Fruit fly (Drosophila melanogaster) whole organism, embryonic: Measurements from ENCODE around the gene Hsp22.
A peak's percentile ranks its signal among the peaks of the same experiment; 100 is the strongest.

Source experiments
- CG10979 ChIP-seq: fragments of 200-800 bp; sonication (Bioruptor generic); optimal IDR thresholded peaks from 2 replicates; lab custom pipeline; 2018; ENCODE audit warnings: missing biosample characterization, mild to moderate bottlenecking, missing genetic modification characterization, moderate library complexity
- CG11723 ChIP-seq: fragments of 200-800 bp; sonication (Bioruptor generic); optimal IDR thresholded peaks from 2 replicates; lab custom pipeline; 2017; ENCODE audit warnings: missing biosample characterization, mild to moderate bottlenecking, missing genetic modification characterization
- CG14441 ChIP-seq: fragments of 200-800 bp; sonication (Bioruptor generic); IDR thresholded peaks from 2 replicates; pipeline ENCODE4 v1.3.6; 2022; ENCODE audit warnings: missing biosample characterization, missing genetic modification characterization
- CG15601 ChIP-seq: fragments of 200-800 bp; sonication (Bioruptor generic); optimal IDR thresholded peaks from 3 replicates; lab custom pipeline; 2019; ENCODE audit warnings: missing biosample characterization, mild to moderate bottlenecking, missing genetic modification characterization, moderate library complexity
- CG17359 ChIP-seq: fragments of 200-800 bp; sonication (Bioruptor generic); optimal IDR thresholded peaks from 3 replicates; lab custom pipeline; 2018; ENCODE audit warnings: missing biosample characterization, mild to moderate bottlenecking, missing genetic modification characterization, moderate library complexity
- CG17361 ChIP-seq: fragments of 200-800 bp; sonication (Bioruptor generic); IDR thresholded peaks from 3 replicates; pipeline ENCODE4 v1.3.6; 2022; ENCODE audit warnings: missing biosample characterization, missing genetic modification characterization
- CG18476 ChIP-seq: fragments of 200-800 bp; sonication (Bioruptor generic); optimal IDR thresholded peaks from 2 replicates; lab custom pipeline; 2016; ENCODE audit warnings: missing biosample characterization, mild to moderate bottlenecking, missing genetic modification characterization
- CG2120 ChIP-seq: fragments of 200-800 bp; sonication (Bioruptor generic); optimal IDR thresholded peaks from 3 replicates; lab custom pipeline; 2016; ENCODE audit warnings: missing biosample characterization, missing genetic modification characterization
- CG32767 ChIP-seq: fragments of 200-800 bp; sonication (Bioruptor generic); IDR thresholded peaks from 2 replicates; pipeline ENCODE4 v1.3.6; 2022; ENCODE audit warnings: missing biosample characterization, missing genetic modification characterization
- CG33557 ChIP-seq: fragments of 200-800 bp; sonication (Bioruptor generic); optimal IDR thresholded peaks from 2 replicates; lab custom pipeline; 2019; ENCODE audit warnings: missing biosample characterization, mild to moderate bottlenecking, missing genetic modification characterization, moderate library complexity
- CG4360 ChIP-seq: fragments of 200-800 bp; sonication (Bioruptor generic); IDR thresholded peaks from 2 replicates; pipeline ENCODE4 v1.3.6; 2022; ENCODE audit warnings: missing biosample characterization, missing genetic modification characterization
- CG5245 ChIP-seq: fragments of 200-800 bp; sonication (Bioruptor generic); optimal IDR thresholded peaks from 3 replicates; lab custom pipeline; 2016; ENCODE audit warnings: missing biosample characterization, missing genetic modification characterization
- CG6175 ChIP-seq: fragments of 200-800 bp; sonication (Bioruptor generic); IDR thresholded peaks from 3 replicates; pipeline ENCODE4 v1.3.6; 2022; ENCODE audit warnings: missing biosample characterization, missing genetic modification characterization
- CG7271 ChIP-seq: fragments of 200-800 bp; sonication (Bioruptor generic); optimal IDR thresholded peaks from 2 replicates; lab custom pipeline; 2018; ENCODE audit warnings: missing biosample characterization, mild to moderate bottlenecking, missing genetic modification characterization, moderate library complexity
- CG8765 ChIP-seq: fragments of 200-800 bp; sonication (Bioruptor generic); IDR thresholded peaks from 2 replicates; pipeline ENCODE4 v1.3.6; 2022; ENCODE audit warnings: missing biosample characterization, missing genetic modification characterization
- CG8924 ChIP-seq: fragments of 200-800 bp; optimal IDR thresholded peaks from 3 replicates; lab custom pipeline; 2019; ENCODE audit warnings: missing biosample characterization, mild to moderate bottlenecking, missing genetic modification characterization, moderate library complexity
- CG9609 ChIP-seq: fragments of 200-800 bp; sonication (Bioruptor generic); optimal IDR thresholded peaks from 3 replicates; lab custom pipeline; 2016; ENCODE audit warnings: missing biosample characterization, missing genetic modification characterization
- CG9727 ChIP-seq: fragments of 200-800 bp; sonication (Bioruptor generic); optimal IDR thresholded peaks from 3 replicates; lab custom pipeline; 2017; ENCODE audit warnings: missing biosample characterization, mild to moderate bottlenecking, missing genetic modification characterization
- CG9817 ChIP-seq: fragments of 200-800 bp; sonication (Bioruptor generic); optimal IDR thresholded peaks from 2 replicates; lab custom pipeline; 2018; ENCODE audit warnings: missing biosample characterization, mild to moderate bottlenecking, missing genetic modification characterization, moderate library complexity
- D19B ChIP-seq: fragments of 200-800 bp; sonication (Bioruptor generic); optimal IDR thresholded peaks from 2 replicates; lab custom pipeline; 2017; ENCODE audit warnings: missing biosample characterization, mild to moderate bottlenecking, missing genetic modification characterization
- Doc2 ChIP-seq: fragments of 200-800 bp; sonication (Bioruptor generic); IDR thresholded peaks from 2 replicates; pipeline ENCODE4 v1.3.6; 2022; ENCODE audit warnings: missing biosample characterization, missing genetic modification characterization
- GATAe ChIP-seq: fragments of 200-800 bp; sonication (Bioruptor generic); conservative IDR thresholded peaks from 2 replicates; pipeline ENCODE4 v1.3.6; 2022; ENCODE audit warnings: missing biosample characterization, missing genetic modification characterization
- HHEX ChIP-seq: fragments of 200-800 bp; sonication (Bioruptor generic); optimal IDR thresholded peaks from 3 replicates; lab custom pipeline; 2017; ENCODE audit warnings: missing biosample characterization, mild to moderate bottlenecking, missing genetic modification characterization, missing genetic modification reagents
- Hey ChIP-seq: fragments of 200-800 bp; sonication (Bioruptor generic); optimal IDR thresholded peaks from 3 replicates; lab custom pipeline; 2018; ENCODE audit warnings: missing biosample characterization, mild to moderate bottlenecking, missing genetic modification characterization
- Kr ChIP-seq: fragments of 200-800 bp; sonication (Bioruptor generic); optimal IDR thresholded peaks from 2 replicates; lab custom pipeline; 2017; ENCODE audit warnings: missing biosample characterization, mild to moderate bottlenecking, missing genetic modification characterization
- Poxn ChIP-seq: fragments of 200-800 bp; sonication (Bioruptor generic); IDR thresholded peaks from 2 replicates; pipeline ENCODE4 v1.3.6; 2022; ENCODE audit warnings: missing biosample characterization, missing genetic modification characterization
- YL-1 ChIP-seq: fragments of 200-800 bp; sonication (Bioruptor generic); optimal IDR thresholded peaks from 3 replicates; lab custom pipeline; 2017; ENCODE audit warnings: missing biosample characterization, mild to moderate bottlenecking, missing genetic modification characterization
- chif ChIP-seq, 2 experiments: fragments of 200-800 bp; sonication (Bioruptor generic); optimal IDR thresholded peaks; 3 replicates each; lab custom pipeline; 2016; ENCODE audit warnings: missing biosample characterization in 2 of 2, missing genetic modification characterization in 2 of 2
- chinmo ChIP-seq: fragments of 200-800 bp; sonication (Bioruptor generic); IDR thresholded peaks from 4 replicates; pipeline ENCODE4 v1.3.6; 2022; ENCODE audit warnings: missing biosample characterization, missing genetic modification characterization; ENCODE audit not compliant: partially characterized antibody
- dimm ChIP-seq: fragments of 200-800 bp; sonication (Bioruptor generic); IDR thresholded peaks from 2 replicates; pipeline ENCODE4 v1.3.6; 2022; ENCODE audit warnings: missing biosample characterization, missing genetic modification characterization
- eyg ChIP-seq: fragments of 200-800 bp; sonication (Bioruptor generic); optimal IDR thresholded peaks from 3 replicates; lab custom pipeline; 2016; ENCODE audit warnings: missing biosample characterization, missing genetic modification characterization
- fd96Cb ChIP-seq: fragments of 200-800 bp; sonication (Bioruptor generic); optimal IDR thresholded peaks from 2 replicates; lab custom pipeline; 2018; ENCODE audit warnings: missing biosample characterization, mild to moderate bottlenecking, missing genetic modification characterization, moderate library complexity
- gce ChIP-seq: fragments of 200-800 bp; sonication (Bioruptor generic); IDR thresholded peaks from 3 replicates; pipeline ENCODE4 v1.3.6; 2022; ENCODE audit warnings: missing biosample characterization, missing genetic modification characterization
- knrl ChIP-seq: fragments of 200-800 bp; sonication (Bioruptor generic); IDR thresholded peaks from 3 replicates; pipeline ENCODE4 v1.3.6; 2022; ENCODE audit warnings: missing biosample characterization, missing genetic modification characterization; ENCODE audit not compliant: partially characterized antibody
- lmd ChIP-seq: fragments of 200-800 bp; sonication (Bioruptor generic); IDR thresholded peaks from 2 replicates; pipeline ENCODE4 v1.3.6; 2022; ENCODE audit warnings: missing biosample characterization, missing genetic modification characterization
- onecut ChIP-seq: fragments of 200-800 bp; sonication (Bioruptor generic); IDR thresholded peaks from 2 replicates; pipeline ENCODE4 v1.3.6; 2022; ENCODE audit warnings: missing biosample characterization, missing genetic modification characterization
- p53 ChIP-seq: fragments of 200-800 bp; sonication (Bioruptor generic); optimal IDR thresholded peaks from 2 replicates; lab custom pipeline; 2016; ENCODE audit warnings: missing biosample characterization, missing genetic modification characterization
- pum ChIP-seq: fragments of 200-800 bp; sonication (Bioruptor generic); optimal IDR thresholded peaks from 2 replicates; lab custom pipeline; 2016; ENCODE audit warnings: missing biosample characterization, missing genetic modification characterization
- ranshi ChIP-seq: fragments of 200-800 bp; sonication (Bioruptor generic); IDR thresholded peaks from 2 replicates; pipeline ENCODE4 v1.3.6; 2022; ENCODE audit warnings: missing biosample characterization, missing genetic modification characterization
- sens ChIP-seq: fragments of 200-800 bp; sonication (Bioruptor generic); peaks from one replicate; lab custom pipeline; 2016; ENCODE audit warnings: missing biosample characterization, missing genetic modification characterization
- sim ChIP-seq: fragments of 200-800 bp; sonication (Bioruptor generic); IDR thresholded peaks from 2 replicates; pipeline ENCODE4 v1.3.6; 2022; ENCODE audit warnings: missing biosample characterization, missing genetic modification characterization
- sisA ChIP-seq: fragments of 200-800 bp; sonication (Bioruptor generic); IDR thresholded peaks from 2 replicates; pipeline ENCODE4 v1.3.6; 2022; ENCODE audit warnings: missing biosample characterization, missing genetic modification characterization
- so ChIP-seq: fragments of 200-800 bp; sonication (Bioruptor generic); IDR thresholded peaks from 3 replicates; pipeline ENCODE4 v1.3.6; 2022; ENCODE audit warnings: missing biosample characterization, missing genetic modification characterization
- sqz ChIP-seq: fragments of 200-800 bp; sonication (Bioruptor generic); optimal IDR thresholded peaks from 3 replicates; lab custom pipeline; 2018; ENCODE audit warnings: missing biosample characterization, mild to moderate bottlenecking, missing genetic modification characterization
- tap ChIP-seq: fragments of 200-800 bp; optimal IDR thresholded peaks from 3 replicates; lab custom pipeline; 2019; ENCODE audit warnings: missing biosample characterization, mild to moderate bottlenecking, missing genetic modification characterization, moderate library complexity
- tll ChIP-seq, 2 experiments: fragments of 200-800 bp in 1 of 2; fragments of >200 bp in 1 of 2; sonication (Bioruptor generic) in 1 of 2; optimal IDR thresholded peaks; 2 replicates each; lab custom pipeline; 2017 to 2019; ENCODE audit warnings: missing biosample characterization in 2 of 2, missing genetic modification characterization in 2 of 2, mild to moderate bottlenecking in 1 of 2, moderate library complexity in 1 of 2
- tup ChIP-seq: fragments of 200-800 bp; sonication (Bioruptor generic); optimal IDR thresholded peaks from 2 replicates; lab custom pipeline; 2016; ENCODE audit warnings: missing biosample characterization, mild to moderate bottlenecking, missing genetic modification characterization, moderate library complexity
- usp ChIP-seq: fragments of >200 bp; optimal IDR thresholded peaks from 2 replicates; lab custom pipeline; 2017; ENCODE audit warnings: missing biosample characterization, missing genetic modification characterization
- wdn ChIP-seq: fragments of 200-800 bp; sonication (Bioruptor generic); IDR thresholded peaks from 2 replicates; pipeline ENCODE4 v1.3.6; 2022; ENCODE audit warnings: missing biosample characterization, missing genetic modification characterization

Hsp22 gene

dm6 chr3L:9377198-9378035, 4.7 kb downstream of the Hsp22 start, which contains the start of gene Hsp26 (continued):
- TF ChIP-seq onecut (GFP tag; lab: Robert Waterston, UW) = peak; percentile 67
- TF ChIP-seq CG15601 = peak; percentile 85
- peak; percentile 81 for TF ChIP-seq CG14441 (GFP tag; lab: Robert Waterston, UW)
- peak; percentile 54 for TF ChIP-seq D19B (GFP tag; lab: Kevin White, UChicago)
- peak; percentile 86 for TF ChIP-seq CG32767
- TF ChIP-seq CG2120 = peak; percentile 92
- peak; percentile 77 for TF ChIP-seq lmd (GFP tag; lab: Robert Waterston, UW)
- peak; percentile 71 for TF ChIP-seq tap (tag; lab: Kevin White, UChicago)
- peak; percentile 81 for TF ChIP-seq wdn
- peak; percentile 81 for TF ChIP-seq pum (GFP tag; lab: Kevin White, UChicago)
- TF ChIP-seq CG8765 (GFP tag; lab: Robert Waterston, UW) = peak; percentile 22; the same call in 1 of the 2 replicates
- TF ChIP-seq sim (GFP tag; lab: Robert Waterston, UW) = peak; percentile 53; the same call in 1 of the 2 replicates
- TF ChIP-seq knrl (GFP tag; lab: Robert Waterston, UW) = no peak
- TF ChIP-seq CG17361 (GFP tag; lab: Robert Waterston, UW) = peak; percentile 84
- TF ChIP-seq Hey (tag; lab: Kevin White, UChicago) = no peak
- TF ChIP-seq CG5245 (GFP tag; lab: Kevin White, UChicago) = peak; percentile 49
- peak; percentile 99 for TF ChIP-seq sens (GFP tag; lab: Kevin White, UChicago)
- peak; percentile 65 for TF ChIP-seq fd96Cb (tag; lab: Kevin White, UChicago)
- peak; percentile 92 for TF ChIP-seq so (GFP tag; lab: Robert Waterston, UW)
- peak; percentile 52 for TF ChIP-seq CG9817 (tag; lab: Kevin White, UChicago)
- TF ChIP-seq CG18476 (GFP tag; lab: Kevin White, UChicago) = peak; percentile 74
- TF ChIP-seq CG8924 = peak; percentile 87
- peak; percentile 72 for TF ChIP-seq HHEX
- TF ChIP-seq sqz (GFP tag; lab: Kevin White, UChicago) = peak; percentile 58
- TF ChIP-seq tup (GFP tag; lab: Kevin White, UChicago) = peak; percentile 45
- TF ChIP-seq ranshi (GFP tag; lab: Robert Waterston, UW) = peak; percentile 80
- 0 out of 2 replicates have a peak, but pooled peaks have one; percentile 27 for TF ChIP-seq GATAe (GFP tag; lab: Robert Waterston, UW)
- peak; percentile 67 for TF ChIP-seq YL-1 (GFP tag; lab: Kevin White, UChicago)
- TF ChIP-seq usp = no peak
- TF ChIP-seq p53 (GFP tag; lab: Kevin White, UChicago) = peak; percentile 63
- TF ChIP-seq CG11723 (GFP tag; lab: Kevin White, UChicago) = peak; percentile 59
- peak; percentile 65 for TF ChIP-seq eyg
- peak; percentile 74 for TF ChIP-seq CG9727 (GFP tag; lab: Kevin White, UChicago)
- peak; percentile 82 for TF ChIP-seq CG10979 (tag; lab: Kevin White, UChicago)
- no peak for TF ChIP-seq tll (GFP tag; optimal IDR thresholded peaks at IDR 0.05; lab: Kevin White, UChicago)
- TF ChIP-seq chif (GFP tag; optimal IDR thresholded peaks at IDR 0.05; lab: Kevin White, UChicago) = peak; percentile 81 to 82
- peak; percentile 58; the same call in 1 of the 2 replicates for TF ChIP-seq dimm (GFP tag; lab: Robert Waterston, UW)
- no peak for TF ChIP-seq CG6175
- no peak for TF ChIP-seq Kr (GFP tag; lab: Kevin White, UChicago)
- TF ChIP-seq Doc2 (GFP tag; lab: Robert Waterston, UW) = no peak
- peak; percentile 74 for TF ChIP-seq sisA (GFP tag; lab: Robert Waterston, UW)
- TF ChIP-seq CG9609 (GFP tag; lab: Kevin White, UChicago) = peak; percentile 82
- peak; percentile 83; the same call in 2 of the 3 replicates for TF ChIP-seq gce
- peak; percentile 86; the same call in 2 of the 4 replicates for TF ChIP-seq chinmo
- TF ChIP-seq CG7271 (tag; lab: Kevin White, UChicago) = no peak
- no peak for TF ChIP-seq Poxn
- TF ChIP-seq CG17359 = peak; percentile 86
- TF ChIP-seq CG33557 = peak; percentile 21
- TF ChIP-seq CG4360 (GFP tag; lab: Robert Waterston, UW) = peak; percentile 54
